Worm (Caenorhabditis elegans) whole organism, early embryonic: ENCODE results near the gene hcf-1.

Source experiments
- B0310.2 ChIP-seq: sonication (generic microtip); optimal IDR thresholded peaks from 2 replicates; lab custom pipeline; 2016; ENCODE audit warnings: mild to moderate bottlenecking, missing genetic modification characterization, missing compliant biosample characterization
- F13C5.2 ChIP-seq: sonication (generic microtip); optimal IDR thresholded peaks from 2 replicates; lab custom pipeline; 2017; ENCODE audit warnings: mild to moderate bottlenecking, missing genetic modification characterization, inconsistent platforms, missing compliant biosample characterization
- aly-1 ChIP-seq: sonication (generic microtip); optimal IDR thresholded peaks from 2 replicates; lab custom pipeline; 2016; ENCODE audit warnings: missing genetic modification characterization, missing compliant biosample characterization
- ama-1 ChIP-seq: fragments of 150-350 bp; optimal IDR thresholded peaks from 2 replicates; lab custom pipeline; 2014
- ceh-13 ChIP-seq: fragments of 200-800 bp; sonication (Bioruptor generic); optimal IDR thresholded peaks from 2 replicates; lab custom pipeline; 2018; ENCODE audit warnings: mild to moderate bottlenecking, missing genetic modification characterization, missing compliant biosample characterization
- ceh-36 ChIP-seq: sonication (generic microtip); optimal IDR thresholded peaks from 2 replicates; lab custom pipeline; 2016; ENCODE audit warnings: missing genetic modification characterization, inconsistent platforms, missing compliant biosample characterization
- ets-7 ChIP-seq: sonication (generic microtip); optimal IDR thresholded peaks from 2 replicates; lab custom pipeline; 2016; ENCODE audit warnings: missing genotype, missing genetic modification characterization, missing compliant biosample characterization
- flt-1 ChIP-seq: fragments of 200-800 bp; sonication (Bioruptor generic); IDR thresholded peaks from 2 replicates; pipeline ENCODE4 v1.3.6; 2022; ENCODE audit warnings: missing genetic modification characterization, missing compliant biosample characterization
- hmbx-1 ChIP-seq: sonication (generic microtip); optimal IDR thresholded peaks from 2 replicates; lab custom pipeline; 2016; ENCODE audit warnings: mild to moderate bottlenecking, missing genetic modification characterization, missing compliant biosample characterization
- hmg-4 ChIP-seq: fragments of 200-800 bp; sonication (Bioruptor generic); optimal IDR thresholded peaks from 2 replicates; lab custom pipeline; 2018; ENCODE audit warnings: mild to moderate bottlenecking, missing genetic modification characterization, missing compliant biosample characterization
- hnd-1 ChIP-seq: sonication (generic microtip); optimal IDR thresholded peaks from 2 replicates; lab custom pipeline; 2016; ENCODE audit warnings: missing genetic modification characterization, missing compliant biosample characterization
- pes-1 ChIP-seq: fragments of 200-800 bp; sonication (Bioruptor generic); IDR thresholded peaks from 2 replicates; pipeline ENCODE4 v1.3.6; 2022; ENCODE audit warnings: missing genetic modification reagents, missing genetic modification characterization, missing compliant biosample characterization
- scrt-1 ChIP-seq: fragments of 200-800 bp; sonication (Bioruptor generic); IDR thresholded peaks from 2 replicates; pipeline ENCODE4 v1.3.6; 2022; ENCODE audit warnings: missing genetic modification characterization, missing compliant biosample characterization
- sea-1 ChIP-seq: fragments of 200-800 bp; sonication (Bioruptor generic); conservative IDR thresholded peaks from 2 replicates; pipeline ENCODE4 v1.3.6; 2022; ENCODE audit warnings: missing genetic modification characterization, missing compliant biosample characterization
- tbx-11 ChIP-seq: fragments of 200-800 bp; sonication (Bioruptor generic); IDR thresholded peaks from 2 replicates; pipeline ENCODE4 v1.3.6; 2022; ENCODE audit warnings: missing genetic modification characterization, missing compliant biosample characterization
- tbx-37 ChIP-seq: fragments of 200-800 bp; sonication (Bioruptor generic); conservative IDR thresholded peaks from 2 replicates; pipeline ENCODE4 v1.3.6; 2022; ENCODE audit warnings: missing genetic modification reagents, missing genetic modification characterization, missing compliant biosample characterization
- tra-4 ChIP-seq: sonication (generic microtip); optimal IDR thresholded peaks from 2 replicates; lab custom pipeline; 2017; ENCODE audit warnings: missing genetic modification characterization, missing compliant biosample characterization

Gene hcf-1

DNA sequence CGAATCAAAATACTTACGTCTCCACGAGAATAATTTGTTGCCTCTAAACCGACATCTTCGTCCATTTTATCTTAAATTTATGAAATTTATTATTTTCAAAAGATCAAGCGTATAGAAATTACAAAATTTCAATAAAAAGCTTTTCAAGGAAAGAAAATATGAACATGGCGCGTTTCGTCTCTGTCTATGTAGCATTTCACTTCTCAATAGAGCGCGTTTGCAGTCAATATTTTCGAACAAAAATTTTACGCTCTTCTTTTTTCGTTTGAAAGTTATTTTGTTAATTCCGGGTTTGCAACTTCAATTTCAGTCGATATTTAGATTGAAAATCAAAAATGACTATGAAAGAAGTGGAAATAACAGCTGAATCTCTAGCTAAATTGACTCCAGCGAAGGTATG is at the start of gene hcf-1, which contains the start of gene swd-2.2:
TSS of gene hcf-1 (minus strand) at position 70 of the 400 bp plus-strand sequence.
TSS of gene swd-2.2 (plus strand) at position 206 of the 400 bp plus-strand sequence.
- TF ChIP-seq B0310.2 (tag; lab: Kevin White, UChicago) (no peak), hmbx-1 (tag; lab: Kevin White, UChicago) (no peak), aly-1 (tag; lab: Kevin White, UChicago) (no peak), ets-7 (tag; lab: Kevin White, UChicago) (no peak), sea-1 (GFP tag; lab: Robert Waterston, UW) (no peak), tra-4 (no peak), tbx-11 (GFP tag; lab: Robert Waterston, UW) (no peak), flt-1 (GFP tag; lab: Robert Waterston, UW) (no peak), F13C5.2 (tag; lab: Kevin White, UChicago) (no peak), scrt-1 (GFP tag; lab: Robert Waterston, UW) (no peak), hmg-4 (GFP tag; lab: Kevin White, UChicago) (no peak), ceh-13 (GFP tag; lab: Kevin White, UChicago) (no peak), ceh-36 (tag; lab: Kevin White, UChicago) (no peak), hnd-1 (tag; lab: Kevin White, UChicago) (no peak)

DNA sequence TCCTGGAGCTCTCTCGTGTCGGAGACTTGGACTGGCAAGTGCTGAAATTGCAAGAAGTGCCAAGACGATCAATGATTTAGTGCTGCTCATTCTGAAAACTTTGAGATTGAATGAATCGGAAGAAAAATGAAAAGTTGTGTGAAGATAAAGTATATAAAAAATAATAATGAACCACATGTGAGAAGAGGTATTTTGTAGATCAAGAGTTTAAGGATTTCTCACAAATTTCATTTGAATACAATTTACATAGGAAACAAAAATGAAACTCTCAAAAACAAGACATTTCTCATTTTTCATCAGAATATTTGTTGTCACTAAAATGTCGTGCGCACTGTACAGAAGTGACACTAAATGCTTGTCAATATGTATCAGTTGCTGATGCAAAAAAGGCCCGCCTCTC is 48.4 kb upstream of the hcf-1 start, which contains the start of gene T14A8.2:
TSS of gene T14A8.2 (minus strand) at position 101 of the 400 bp plus-strand sequence.
- TF ChIP-seq sea-1 (GFP tag; lab: Robert Waterston, UW) (no peak), hmbx-1 (tag; lab: Kevin White, UChicago) (no peak), tbx-37 (GFP tag; lab: Robert Waterston, UW) (no peak), ceh-13 (GFP tag; lab: Kevin White, UChicago) (no peak), tra-4 (no peak), ama-1 (no peak), F13C5.2 (tag; lab: Kevin White, UChicago) (no peak), hmg-4 (GFP tag; lab: Kevin White, UChicago) (no peak), hnd-1 (tag; lab: Kevin White, UChicago) (no peak)

DNA sequence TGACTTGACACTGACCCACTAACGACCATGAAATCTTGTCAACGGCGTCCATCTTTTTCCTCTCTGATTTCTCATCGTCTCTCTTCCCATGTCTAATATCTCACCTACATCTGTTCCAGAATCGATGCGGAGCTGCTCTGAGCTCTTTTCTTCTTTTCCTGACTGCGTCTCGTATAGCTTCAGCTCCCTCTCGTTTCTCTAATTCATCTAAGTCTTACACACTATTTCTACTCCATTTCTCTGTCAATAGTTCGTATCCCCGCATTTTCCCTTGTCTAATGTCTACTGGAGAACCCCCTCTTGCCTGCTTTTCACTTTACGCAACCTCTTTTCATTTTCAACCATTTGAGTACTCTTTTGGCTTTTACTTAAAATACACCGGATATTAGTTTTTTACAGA is 43.8 kb upstream of the hcf-1 start, which contains the start of gene ric-3:
TSS of gene ric-3 (plus strand) at position 400 of the 400 bp plus-strand sequence.
- TF ChIP-seq hmg-4 (GFP tag; lab: Kevin White, UChicago): no peak
- no peak for TF ChIP-seq F13C5.2 (tag; lab: Kevin White, UChicago)
- no peak for TF ChIP-seq hnd-1 (tag; lab: Kevin White, UChicago)
- no peak for TF ChIP-seq tra-4
- TF ChIP-seq ama-1: no peak
- no peak for TF ChIP-seq tbx-37 (GFP tag; lab: Robert Waterston, UW)
- TF ChIP-seq sea-1 (GFP tag; lab: Robert Waterston, UW): no peak
- no peak for TF ChIP-seq ceh-36 (tag; lab: Kevin White, UChicago)
- no peak for TF ChIP-seq flt-1 (GFP tag; lab: Robert Waterston, UW)
- no peak for TF ChIP-seq scrt-1 (GFP tag; lab: Robert Waterston, UW)
- TF ChIP-seq aly-1 (tag; lab: Kevin White, UChicago): no peak
- no peak for TF ChIP-seq ets-7 (tag; lab: Kevin White, UChicago)

DNA sequence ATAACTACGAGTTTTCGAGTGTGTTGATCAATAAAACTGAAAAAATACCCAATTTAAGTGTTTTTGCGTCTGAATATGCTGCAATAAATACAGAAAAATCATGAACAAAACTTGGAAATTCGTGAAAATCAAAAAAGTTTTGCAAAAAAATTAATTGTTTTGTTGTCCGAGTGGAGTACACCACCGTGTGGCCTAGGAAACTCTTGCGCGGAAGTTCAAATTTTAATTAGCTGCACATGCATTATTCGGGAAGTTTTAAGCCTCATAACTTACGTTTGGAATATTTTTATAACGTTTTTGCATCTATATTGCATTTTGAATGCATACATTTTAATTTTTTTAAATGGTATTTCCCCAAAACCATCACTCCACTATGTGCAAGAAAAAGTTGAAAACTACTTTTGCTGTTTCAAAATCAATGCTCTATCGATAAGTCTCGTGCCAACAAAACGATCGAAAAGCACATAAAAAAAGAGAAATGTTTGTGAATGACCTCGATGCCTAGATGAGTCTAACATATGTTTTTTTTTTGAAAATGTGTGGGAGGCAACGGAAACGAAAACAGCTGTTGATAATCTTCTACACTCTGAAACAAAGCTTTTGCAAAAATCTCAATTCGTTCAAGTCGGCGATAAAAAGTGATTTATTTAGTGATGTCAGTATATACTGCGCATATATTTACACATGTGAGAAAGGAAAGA is 42.5 kb upstream of the hcf-1 start:
- TF ChIP-seq tra-4 (no peak), hmbx-1 (tag; lab: Kevin White, UChicago) (no peak), ama-1 (no peak), pes-1 (no peak), ceh-36 (tag; lab: Kevin White, UChicago) (no peak), flt-1 (GFP tag; lab: Robert Waterston, UW) (no peak), sea-1 (GFP tag; lab: Robert Waterston, UW) (no peak), hnd-1 (tag; lab: Kevin White, UChicago) (no peak), ets-7 (tag; lab: Kevin White, UChicago) (no peak), tbx-11 (GFP tag; lab: Robert Waterston, UW) (no peak), ceh-13 (GFP tag; lab: Kevin White, UChicago) (no peak), B0310.2 (tag; lab: Kevin White, UChicago) (no peak), F13C5.2 (tag; lab: Kevin White, UChicago) (no peak), aly-1 (tag; lab: Kevin White, UChicago) (no peak), scrt-1 (GFP tag; lab: Robert Waterston, UW) (no peak), hmg-4 (GFP tag; lab: Kevin White, UChicago) (no peak), tbx-37 (GFP tag; lab: Robert Waterston, UW) (no peak)

DNA sequence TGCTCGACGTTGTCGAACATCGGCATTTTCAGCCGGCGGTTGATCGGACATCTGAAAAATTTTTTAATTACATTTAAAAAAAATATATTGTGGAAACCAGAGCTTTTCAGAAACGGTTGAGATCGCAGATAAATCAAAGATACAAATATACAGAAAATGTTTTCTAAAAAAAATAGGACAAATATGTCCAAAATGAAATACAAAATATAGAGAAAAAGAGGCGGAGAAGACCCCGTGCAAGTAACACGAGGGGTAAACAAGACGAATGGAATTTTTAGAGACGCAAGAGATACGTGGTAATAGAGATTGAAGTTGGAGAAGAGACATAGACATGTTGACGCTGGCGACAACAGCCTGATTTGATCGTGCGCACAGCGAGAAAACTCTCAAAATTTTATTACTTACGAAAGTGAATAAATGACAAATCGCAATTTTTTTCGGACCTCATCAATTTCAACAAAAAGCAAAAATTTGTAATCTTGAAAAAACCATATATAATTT is 41.7 kb upstream of the hcf-1 start, which contains the start of gene cdgs-1:
TSS of gene cdgs-1 (minus strand) at position 51 of the 501 bp plus-strand sequence.
- TF ChIP-seq scrt-1 (GFP tag; lab: Robert Waterston, UW): no peak
- TF ChIP-seq flt-1 (GFP tag; lab: Robert Waterston, UW): no peak
- no peak for TF ChIP-seq hnd-1 (tag; lab: Kevin White, UChicago)
- no peak for TF ChIP-seq sea-1 (GFP tag; lab: Robert Waterston, UW)
- no peak for TF ChIP-seq hmbx-1 (tag; lab: Kevin White, UChicago)
- no peak for TF ChIP-seq tra-4

DNA sequence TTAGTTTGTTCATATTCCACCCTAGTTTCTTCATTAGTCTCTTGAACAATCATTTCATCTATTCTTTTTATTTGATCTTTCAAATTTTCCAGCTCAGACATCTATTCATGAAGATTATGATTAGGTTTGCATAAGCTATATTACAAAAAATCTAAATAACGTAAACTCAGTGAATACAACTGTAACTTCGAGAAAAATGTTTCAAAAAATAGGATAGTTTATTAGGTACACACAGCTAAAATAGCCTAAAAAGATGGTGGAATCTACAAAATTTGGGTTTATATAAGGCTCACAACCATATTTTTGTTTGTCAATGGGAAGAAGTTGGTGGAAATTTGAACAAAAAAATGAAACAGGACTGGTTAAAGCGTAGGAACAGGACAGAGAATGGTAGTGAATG is 38.6 kb upstream of the hcf-1 start, which contains the start of gene zgpa-1:
TSS of gene zgpa-1 (minus strand) at position 101 of the 400 bp plus-strand sequence.
- TF ChIP-seq tra-4 (no peak), sea-1 (GFP tag; lab: Robert Waterston, UW) (no peak), hmbx-1 (tag; lab: Kevin White, UChicago) (no peak), tbx-37 (GFP tag; lab: Robert Waterston, UW) (no peak), tbx-11 (GFP tag; lab: Robert Waterston, UW) (no peak), ets-7 (tag; lab: Kevin White, UChicago) (no peak), aly-1 (tag; lab: Kevin White, UChicago) (no peak), hnd-1 (tag; lab: Kevin White, UChicago) (no peak), pes-1 (no peak), scrt-1 (GFP tag; lab: Robert Waterston, UW) (no peak)
